Worm (Caenorhabditis elegans) whole organism, young adult: ENCODE data around the gene C07H6.9.

Source experiments
- B0035.1 ChIP-seq: sonication (generic microtip); optimal IDR thresholded peaks from 2 replicates; lab custom pipeline; 2016; ENCODE audit warnings: missing genetic modification characterization, mild to moderate bottlenecking, missing compliant biosample characterization, missing genotype, missing genetic modification reagents
- B0261.1 ChIP-seq: sonication (generic microtip); optimal IDR thresholded peaks from 2 replicates; lab custom pipeline; 2016; ENCODE audit warnings: mild to moderate bottlenecking, missing genetic modification characterization, moderate library complexity, missing compliant biosample characterization
- C17E4.6 ChIP-seq: fragments of 200-800 bp; sonication (Bioruptor generic); IDR thresholded peaks from 2 replicates; pipeline ENCODE4 v1.3.6; 2022; ENCODE audit warnings: missing genetic modification reagents, missing genetic modification characterization, missing compliant biosample characterization
- F10E7.11 ChIP-seq: sonication (generic microtip); optimal IDR thresholded peaks from 2 replicates; lab custom pipeline; 2017; ENCODE audit warnings: mild to moderate bottlenecking, missing genetic modification characterization, moderate library complexity, missing compliant biosample characterization
- F23B12.7 ChIP-seq: sonication (generic microtip); optimal IDR thresholded peaks from 2 replicates; lab custom pipeline; 2017; ENCODE audit warnings: missing genetic modification characterization, mild to moderate bottlenecking, missing compliant biosample characterization, antibody characterized with exemption, moderate library complexity; ENCODE audit not compliant: insufficient read depth
- F33H1.4 ChIP-seq: fragments of 200-800 bp; sonication (Bioruptor generic); IDR thresholded peaks from 2 replicates; pipeline ENCODE4 v1.3.6; 2022; ENCODE audit warnings: missing genetic modification reagents, missing genetic modification characterization, missing compliant biosample characterization
- F37B4.10 ChIP-seq: fragments of 200-800 bp; sonication (Bioruptor generic); IDR thresholded peaks from 2 replicates; pipeline ENCODE4 v1.3.6; 2022; ENCODE audit warnings: missing genetic modification characterization, missing compliant biosample characterization
- F39B2.1 ChIP-seq: fragments of 200-800 bp; sonication (Bioruptor generic); IDR thresholded peaks from 2 replicates; pipeline ENCODE4 v1.3.6; 2022; ENCODE audit warnings: missing genetic modification reagents, missing genetic modification characterization, missing compliant biosample characterization
- F52B5.7 ChIP-seq: sonication (generic microtip); optimal IDR thresholded peaks from 2 replicates; lab custom pipeline; 2016; ENCODE audit warnings: mild to moderate bottlenecking, missing genetic modification characterization, missing compliant biosample characterization
- F57A8.1 ChIP-seq: fragments of 200-800 bp; sonication (Bioruptor generic); optimal IDR thresholded peaks from 2 replicates; lab custom pipeline; 2018; ENCODE audit warnings: mild to moderate bottlenecking, missing genetic modification characterization, moderate library complexity, missing compliant biosample characterization
- K11D2.4 ChIP-seq: fragments of 200-800 bp; sonication (Bioruptor generic); IDR thresholded peaks from 2 replicates; pipeline ENCODE4 v1.3.6; 2022; ENCODE audit warnings: missing genetic modification reagents, missing genetic modification characterization, missing compliant biosample characterization
- Y53G8AR.9 ChIP-seq: fragments of 200-800 bp; sonication (Bioruptor generic); conservative IDR thresholded peaks from 2 replicates; pipeline ENCODE4 v1.3.6; 2022; ENCODE audit warnings: missing genetic modification reagents, missing genetic modification characterization, missing compliant biosample characterization
- ama-1 ChIP-seq, 3 experiments: fragments of 150-350 bp in 1 of 3; sonication (generic microtip) in 2 of 3; optimal IDR thresholded peaks; 2 replicates each; lab custom pipeline; 2014 to 2018; ENCODE audit warnings: missing biosample characterization in 2 of 3, missing genetic modification characterization in 2 of 3, missing genetic modification reagents in 2 of 3
- ceh-27 ChIP-seq: fragments of 200-800 bp; sonication (Bioruptor generic); optimal IDR thresholded peaks from 2 replicates; lab custom pipeline; 2018; ENCODE audit warnings: mild to moderate bottlenecking, missing genetic modification characterization, moderate library complexity, missing compliant biosample characterization
- ceh-58 ChIP-seq: fragments of 200-800 bp; sonication (Bioruptor generic); IDR thresholded peaks from 2 replicates; pipeline ENCODE4 v1.3.6; 2022; ENCODE audit warnings: missing genetic modification characterization, missing compliant biosample characterization
- dpff-1 ChIP-seq: sonication (generic microtip); optimal IDR thresholded peaks from 2 replicates; lab custom pipeline; 2017; ENCODE audit warnings: mild to moderate bottlenecking, missing genetic modification characterization, missing compliant biosample characterization
- egl-18 ChIP-seq: fragments of 200-800 bp; sonication (Bioruptor generic); IDR thresholded peaks from 2 replicates; pipeline ENCODE4 v1.3.6; 2022; ENCODE audit warnings: missing genetic modification reagents, missing genetic modification characterization, missing compliant biosample characterization
- egl-44 ChIP-seq: fragments of 200-800 bp; sonication (Bioruptor generic); IDR thresholded peaks from 2 replicates; pipeline ENCODE4 v1.3.6; 2022; ENCODE audit warnings: missing genetic modification reagents, missing genetic modification characterization, missing compliant biosample characterization
- ekl-4 ChIP-seq: fragments of 200-800 bp; sonication (Bioruptor generic); IDR thresholded peaks from 2 replicates; pipeline ENCODE4 v1.3.6; 2022; ENCODE audit warnings: missing genetic modification reagents, missing genetic modification characterization, missing compliant biosample characterization
- ets-4 ChIP-seq: fragments of 200-800 bp; sonication (Bioruptor generic); optimal IDR thresholded peaks from 2 replicates; lab custom pipeline; 2018; ENCODE audit warnings: mild to moderate bottlenecking, missing genetic modification characterization, missing compliant biosample characterization
- fkh-3 ChIP-seq: sonication (generic microtip); optimal IDR thresholded peaks from 2 replicates; lab custom pipeline; 2016; ENCODE audit warnings: mild to moderate bottlenecking, missing genetic modification characterization, missing compliant biosample characterization
- hmg-1.2 ChIP-seq: fragments of 200-800 bp; sonication (Bioruptor generic); IDR thresholded peaks from 2 replicates; pipeline ENCODE4 v1.3.6; 2022; ENCODE audit warnings: missing genetic modification reagents, missing genetic modification characterization, missing compliant biosample characterization
- hrde-1 ChIP-seq: sonication (generic microtip); optimal IDR thresholded peaks from 2 replicates; lab custom pipeline; 2016; ENCODE audit warnings: missing genetic modification characterization, mild to moderate bottlenecking, missing compliant biosample characterization, moderate library complexity, missing genotype, missing genetic modification reagents, borderline replicate concordance
- lag-1 ChIP-seq: fragments of 200-800 bp; sonication (Bioruptor generic); IDR thresholded peaks from 2 replicates; pipeline ENCODE4 v1.3.6; 2022; ENCODE audit warnings: missing genetic modification reagents, missing genetic modification characterization, missing compliant biosample characterization
- madf-10 ChIP-seq: sonication (generic microtip); optimal IDR thresholded peaks from 2 replicates; lab custom pipeline; 2016; ENCODE audit warnings: mild to moderate bottlenecking, missing genetic modification characterization, missing compliant biosample characterization
- madf-8 ChIP-seq: fragments of 200-800 bp; sonication (Bioruptor generic); conservative IDR thresholded peaks from 2 replicates; pipeline ENCODE4 v1.3.6; 2022; ENCODE audit warnings: missing genetic modification reagents, missing genetic modification characterization, missing compliant biosample characterization
- mcd-1 ChIP-seq: fragments of 200-800 bp; sonication (Bioruptor generic); IDR thresholded peaks from 2 replicates; pipeline ENCODE4 v1.3.6; 2022; ENCODE audit warnings: missing genetic modification reagents, missing genetic modification characterization, missing compliant biosample characterization
- mel-28 ChIP-seq: sonication (generic microtip); optimal IDR thresholded peaks from 2 replicates; lab custom pipeline; 2016; ENCODE audit warnings: borderline replicate concordance, mild to moderate bottlenecking, missing genetic modification characterization, missing compliant biosample characterization
- mxl-1 ChIP-seq: sonication (generic microtip); optimal IDR thresholded peaks from 2 replicates; lab custom pipeline; 2016; ENCODE audit warnings: missing genetic modification characterization, missing compliant biosample characterization
- nfya-2 ChIP-seq: fragments of 200-800 bp; sonication (Bioruptor generic); IDR thresholded peaks from 2 replicates; pipeline ENCODE4 v1.3.6; 2022; ENCODE audit warnings: missing genetic modification reagents, missing genetic modification characterization, missing compliant biosample characterization
- nfyb-1 ChIP-seq: fragments of 200-800 bp; sonication (Bioruptor generic); IDR thresholded peaks from 2 replicates; pipeline ENCODE4 v1.3.6; 2022; ENCODE audit warnings: missing genetic modification reagents, missing genetic modification characterization, missing compliant biosample characterization
- nhr-179 ChIP-seq: sonication (generic microtip); optimal IDR thresholded peaks from 2 replicates; lab custom pipeline; 2016; ENCODE audit warnings: mild to moderate bottlenecking, missing genetic modification characterization, missing compliant biosample characterization
- nhr-27 ChIP-seq: fragments of 200-800 bp; sonication (Bioruptor generic); optimal IDR thresholded peaks from 2 replicates; lab custom pipeline; 2018; ENCODE audit warnings: mild to moderate bottlenecking, missing genetic modification characterization, moderate library complexity, missing compliant biosample characterization
- nhr-90 ChIP-seq: sonication (generic microtip); optimal IDR thresholded peaks from 2 replicates; lab custom pipeline; 2016; ENCODE audit warnings: missing genotype, mild to moderate bottlenecking, missing genetic modification characterization, missing compliant biosample characterization
- pha-4 ChIP-seq: fragments of 150-350 bp; sonication (generic microtip); optimal IDR thresholded peaks from 2 replicates; lab custom pipeline; 2014; ENCODE audit warnings: missing biosample characterization, missing genetic modification reagents, missing genetic modification characterization
- repo-1 ChIP-seq: sonication (generic microtip); optimal IDR thresholded peaks from 2 replicates; lab custom pipeline; 2017; ENCODE audit warnings: mild to moderate bottlenecking, missing genetic modification characterization, missing compliant biosample characterization
- rpc-1 ChIP-seq, 2 experiments: fragments of 150-350 bp in 1 of 2; sonication (generic microtip) in 1 of 2; optimal IDR thresholded peaks; 2 replicates each; lab custom pipeline; 2014 to 2018; ENCODE audit warnings: missing biosample characterization in 1 of 2, missing genetic modification characterization in 1 of 2, missing genetic modification reagents in 1 of 2, missing genotype in 1 of 2
- sea-2 ChIP-seq: fragments of 200-800 bp; sonication (Bioruptor generic); IDR thresholded peaks from 2 replicates; pipeline ENCODE4 v1.3.6; 2022; ENCODE audit warnings: missing genetic modification characterization, missing compliant biosample characterization
- snpc-1.3 ChIP-seq: sonication (generic microtip); optimal IDR thresholded peaks from 2 replicates; lab custom pipeline; 2017; ENCODE audit warnings: missing genetic modification characterization, mild to moderate bottlenecking, missing compliant biosample characterization, antibody characterized with exemption, moderate library complexity, missing genotype, missing genetic modification reagents; ENCODE audit not compliant: insufficient read depth
- snpc-3.4 ChIP-seq: sonication (generic microtip); optimal IDR thresholded peaks from 2 replicates; lab custom pipeline; 2017; ENCODE audit warnings: missing genetic modification characterization, mild to moderate bottlenecking, missing compliant biosample characterization, antibody characterized with exemption, moderate library complexity, missing genotype, missing genetic modification reagents
- snpc-4 ChIP-seq, 5 experiments: fragments of 150-350 bp in 1 of 5; sonication (generic microtip) in 4 of 5; optimal IDR thresholded peaks; 2 replicates each; lab custom pipeline; 2014 to 2018; ENCODE audit warnings: missing genetic modification characterization in 5 of 5, missing biosample characterization in 3 of 5, antibody characterized with exemption in 2 of 5, mild to moderate bottlenecking in 2 of 5, missing compliant biosample characterization in 2 of 5, missing genotype in 2 of 5, moderate library complexity in 2 of 5, missing genetic modification reagents in 1 of 5
- sptf-2 ChIP-seq: fragments of 200-800 bp; sonication (Bioruptor generic); optimal IDR thresholded peaks from 2 replicates; lab custom pipeline; 2018; ENCODE audit warnings: mild to moderate bottlenecking, missing genetic modification characterization, missing compliant biosample characterization
- unc-130 ChIP-seq: sonication (generic microtip); optimal IDR thresholded peaks from 2 replicates; lab custom pipeline; 2016; ENCODE audit warnings: missing genetic modification reagents, missing genetic modification characterization, missing compliant biosample characterization
- zfh-2 ChIP-seq: fragments of 200-800 bp; sonication (Bioruptor generic); conservative IDR thresholded peaks from 2 replicates; pipeline ENCODE4 v1.3.6; 2022; ENCODE audit warnings: missing genetic modification reagents, missing genetic modification characterization, missing compliant biosample characterization
- ztf-18 ChIP-seq: sonication (generic microtip); optimal IDR thresholded peaks from 2 replicates; lab custom pipeline; 2016; ENCODE audit warnings: missing genotype, mild to moderate bottlenecking, missing genetic modification characterization, missing compliant biosample characterization
- ztf-3 ChIP-seq: fragments of 200-800 bp; sonication (Bioruptor generic); optimal IDR thresholded peaks from 2 replicates; lab custom pipeline; 2018; ENCODE audit warnings: mild to moderate bottlenecking, missing genetic modification characterization, missing compliant biosample characterization
- ztf-6 ChIP-seq: fragments of 200-800 bp; sonication (Bioruptor generic); IDR thresholded peaks from 2 replicates; pipeline ENCODE4 v1.3.6; 2022; ENCODE audit warnings: missing genetic modification reagents, missing genetic modification characterization, missing compliant biosample characterization

C07H6.9 gene

ce11 chrIII:7498346-7498745, 925 bp downstream of the C07H6.9 start (continued):
- no peak for TF ChIP-seq mxl-1 (tag; lab: Kevin White, UChicago)
- peak; percentile 14 for TF ChIP-seq snpc-4 (GFP tag; optimal IDR thresholded peaks at IDR 0.05; lab: Kevin White, UChicago)
- peak; percentile 45 to 73 (median 62) for TF ChIP-seq snpc-4 (tag; optimal IDR thresholded peaks at IDR 0.05; lab: Kevin White, UChicago)
- TF ChIP-seq F57A8.1 (GFP tag; lab: Kevin White, UChicago) = no peak
- peak; percentile 9 for TF ChIP-seq snpc-3.4 (tag; lab: Kevin White, UChicago)
- no peak for TF ChIP-seq ets-4
- peak; percentile 50 for TF ChIP-seq F33H1.4 (GFP tag; lab: Robert Waterston, UW)
- peak; percentile 77 for TF ChIP-seq K11D2.4 (GFP tag; lab: Robert Waterston, UW)
- no peak for TF ChIP-seq F37B4.10 (GFP tag; lab: Robert Waterston, UW)
- TF ChIP-seq madf-8 = no peak
- peak; percentile 74 for TF ChIP-seq nhr-90 (tag; lab: Kevin White, UChicago)
- peak; percentile 84 for TF ChIP-seq madf-10 (tag; lab: Kevin White, UChicago)
- TF ChIP-seq F52B5.7 (tag; lab: Kevin White, UChicago) = no peak
- peak; percentile 75 for TF ChIP-seq ceh-27 (GFP tag; lab: Kevin White, UChicago)
- no peak for TF ChIP-seq mel-28 (tag; lab: Kevin White, UChicago)
- no peak for TF ChIP-seq fkh-3
- peak; percentile 77 for TF ChIP-seq F23B12.7 (tag; lab: Kevin White, UChicago)
- no peak; the same call in 1 of the 2 replicates for TF ChIP-seq egl-44 (GFP tag; lab: Robert Waterston, UW)
- no peak for TF ChIP-seq nhr-179 (tag; lab: Kevin White, UChicago)
- TF ChIP-seq Y53G8AR.9 (GFP tag; lab: Robert Waterston, UW) = peak; percentile 66; the same call in 1 of the 2 replicates
- TF ChIP-seq repo-1 (tag; lab: Kevin White, UChicago) = peak; percentile 53
- no peak for TF ChIP-seq ztf-3 (GFP tag; lab: Kevin White, UChicago)
- TF ChIP-seq dpff-1 (tag; lab: Kevin White, UChicago) = no peak
- no peak for TF ChIP-seq nfyb-1
- no peak for TF ChIP-seq F39B2.1
- TF ChIP-seq C17E4.6 (GFP tag; lab: Robert Waterston, UW) = no peak
- no peak for TF ChIP-seq ama-1 (optimal IDR thresholded peaks at IDR 0.05; lab: Kevin White, UChicago)
- TF ChIP-seq ama-1 (GFP tag; optimal IDR thresholded peaks at IDR 0.05; lab: Kevin White, UChicago) = no peak
- peak; percentile 30 for TF ChIP-seq unc-130 (GFP tag; lab: Kevin White, UChicago)
- TF ChIP-seq ztf-6 (GFP tag; lab: Robert Waterston, UW) = no peak
- TF ChIP-seq hmg-1.2 (GFP tag; lab: Robert Waterston, UW) = peak; percentile 87
- no peak for TF ChIP-seq nhr-27 (tag; lab: Kevin White, UChicago)
- no peak for TF ChIP-seq egl-18
- peak; percentile 75 for TF ChIP-seq mcd-1 (GFP tag; lab: Robert Waterston, UW)
- TF ChIP-seq hrde-1 = no peak
- TF ChIP-seq sptf-2 (GFP tag; lab: Kevin White, UChicago) = no peak
- TF ChIP-seq B0035.1 (tag; lab: Kevin White, UChicago) = no peak
- no peak for TF ChIP-seq nfya-2 (GFP tag; lab: Robert Waterston, UW)
- TF ChIP-seq ekl-4 = peak; percentile 71
- TF ChIP-seq lag-1 (GFP tag; lab: Robert Waterston, UW) = no peak
- TF ChIP-seq pha-4 (tag; lab: Kevin White, UChicago) = no peak
- TF ChIP-seq rpc-1 (optimal IDR thresholded peaks at IDR 0.05; lab: Kevin White, UChicago) = no peak
- no peak for TF ChIP-seq rpc-1 (tag; optimal IDR thresholded peaks at IDR 0.05; lab: Kevin White, UChicago)
- TF ChIP-seq zfh-2 (GFP tag; lab: Robert Waterston, UW) = peak; percentile 87
- no peak for TF ChIP-seq B0261.1 (tag; lab: Kevin White, UChicago)
- no peak for TF ChIP-seq ceh-58 (GFP tag; lab: Robert Waterston, UW)
- TF ChIP-seq ztf-18 (tag; lab: Kevin White, UChicago) = peak; percentile 91
- no peak for TF ChIP-seq F10E7.11
- no peak for TF ChIP-seq sea-2 (GFP tag; lab: Robert Waterston, UW)
- peak; percentile 39 for TF ChIP-seq snpc-1.3 (tag; lab: Kevin White, UChicago)
